Fruit fly (Drosophila melanogaster) whole organism, embryonic: ENCODE results near the gene Fur2.

Source experiments
- ATbp ChIP-seq: fragments of 200-800 bp; sonication (Bioruptor generic); optimal IDR thresholded peaks from 2 replicates; lab custom pipeline; 2017; ENCODE audit warnings: missing biosample characterization, mild to moderate bottlenecking, missing genetic modification characterization, missing genetic modification reagents
- Asciz ChIP-seq: fragments of 200-800 bp; sonication (Bioruptor generic); optimal IDR thresholded peaks from 2 replicates; lab custom pipeline; 2017; ENCODE audit warnings: missing biosample characterization, mild to moderate bottlenecking, missing genetic modification characterization, missing genetic modification reagents
- Atf6 ChIP-seq: fragments of 200-800 bp; sonication (Bioruptor generic); IDR thresholded peaks from 2 replicates; pipeline ENCODE4 v1.3.6; 2022; ENCODE audit warnings: missing biosample characterization, missing genetic modification characterization
- B-H2 ChIP-seq: fragments of 200-800 bp; sonication (Bioruptor generic); optimal IDR thresholded peaks from 2 replicates; lab custom pipeline; 2018; ENCODE audit warnings: missing biosample characterization, mild to moderate bottlenecking, missing genetic modification characterization
- CG11504 ChIP-seq: fragments of 200-800 bp; sonication (Bioruptor generic); optimal IDR thresholded peaks from 3 replicates; lab custom pipeline; 2019; ENCODE audit warnings: missing biosample characterization, mild to moderate bottlenecking, missing genetic modification characterization, moderate library complexity
- CG1233 ChIP-seq: fragments of 200-800 bp; sonication (Bioruptor generic); optimal IDR thresholded peaks from 4 replicates; lab custom pipeline; 2018; ENCODE audit warnings: missing biosample characterization, mild to moderate bottlenecking, missing genetic modification characterization
- CG12391 ChIP-seq: fragments of 200-800 bp; sonication (Bioruptor generic); optimal IDR thresholded peaks from 3 replicates; lab custom pipeline; 2018; ENCODE audit warnings: missing biosample characterization, mild to moderate bottlenecking, missing genetic modification characterization, moderate library complexity
- CG12659 ChIP-seq: fragments of 200-800 bp; sonication (Bioruptor generic); optimal IDR thresholded peaks from 3 replicates; lab custom pipeline; 2017; ENCODE audit warnings: mild to moderate bottlenecking, missing biosample characterization, missing genetic modification reagents, missing genetic modification characterization
- CG13287 ChIP-seq: fragments of 200-800 bp; sonication (Bioruptor generic); IDR thresholded peaks from 2 replicates; pipeline ENCODE4 v1.3.6; 2022; ENCODE audit warnings: missing biosample characterization, missing genetic modification characterization; ENCODE audit not compliant: partially characterized antibody
- CG15514 ChIP-seq: fragments of 200-800 bp; sonication (Bioruptor generic); optimal IDR thresholded peaks from 3 replicates; lab custom pipeline; 2017; ENCODE audit warnings: missing biosample characterization, missing genetic modification characterization, mild to moderate bottlenecking, moderate library complexity, missing genetic modification reagents
- CG1602 ChIP-seq: fragments of 200-800 bp; sonication (Bioruptor generic); optimal IDR thresholded peaks from 3 replicates; lab custom pipeline; 2016; ENCODE audit warnings: missing biosample characterization, missing genetic modification characterization
- CG17802 ChIP-seq: fragments of 200-800 bp; sonication (Bioruptor generic); optimal IDR thresholded peaks from 2 replicates; lab custom pipeline; 2018; ENCODE audit warnings: missing biosample characterization, mild to moderate bottlenecking, missing genetic modification characterization, moderate library complexity
- CG18262 ChIP-seq: fragments of 200-800 bp; optimal IDR thresholded peaks from 3 replicates; lab custom pipeline; 2019; ENCODE audit warnings: missing biosample characterization, mild to moderate bottlenecking, missing genetic modification characterization, moderate library complexity
- CG18476 ChIP-seq: fragments of 200-800 bp; sonication (Bioruptor generic); optimal IDR thresholded peaks from 2 replicates; lab custom pipeline; 2016; ENCODE audit warnings: missing biosample characterization, mild to moderate bottlenecking, missing genetic modification characterization
- CG2712 ChIP-seq: fragments of 200-800 bp; optimal IDR thresholded peaks from 3 replicates; lab custom pipeline; 2019; ENCODE audit warnings: missing biosample characterization, mild to moderate bottlenecking, missing genetic modification characterization, moderate library complexity
- CG2889 ChIP-seq: fragments of 200-800 bp; sonication (Bioruptor generic); IDR thresholded peaks from 3 replicates; pipeline ENCODE4 v1.3.6; 2022; ENCODE audit warnings: missing biosample characterization, missing genetic modification characterization
- CG32772 ChIP-seq: fragments of 200-800 bp; sonication (Bioruptor generic); IDR thresholded peaks from 2 replicates; pipeline ENCODE4 v1.3.6; 2022; ENCODE audit warnings: missing biosample characterization, missing genetic modification characterization
- CG3995 ChIP-seq: fragments of 200-800 bp; sonication (Bioruptor generic); optimal IDR thresholded peaks from 3 replicates; lab custom pipeline; 2016; ENCODE audit warnings: missing biosample characterization, missing genetic modification characterization
- CG4328 ChIP-seq: fragments of 200-800 bp; sonication (Bioruptor generic); optimal IDR thresholded peaks from 3 replicates; lab custom pipeline; 2017; ENCODE audit warnings: missing biosample characterization, missing genetic modification reagents, missing genetic modification characterization
- CG7372 ChIP-seq: fragments of 200-800 bp; sonication (Bioruptor generic); IDR thresholded peaks from 2 replicates; pipeline ENCODE4 v1.3.6; 2022; ENCODE audit warnings: missing biosample characterization, missing genetic modification characterization
- CG7987 ChIP-seq: fragments of 200-800 bp; sonication (Bioruptor generic); optimal IDR thresholded peaks from 2 replicates; lab custom pipeline; 2018; ENCODE audit warnings: missing biosample characterization, mild to moderate bottlenecking, missing genetic modification characterization, moderate library complexity
- CG8478 ChIP-seq: fragments of >200 bp; optimal IDR thresholded peaks from 2 replicates; lab custom pipeline; 2018
- CG9932 ChIP-seq: fragments of 200-800 bp; sonication (Bioruptor generic); IDR thresholded peaks from 2 replicates; pipeline ENCODE4 v1.3.6; 2022; ENCODE audit warnings: missing biosample characterization, missing genetic modification characterization
- CTCF ChIP-seq: fragments of 200-800 bp; sonication (Bioruptor generic); optimal IDR thresholded peaks from 2 replicates; lab custom pipeline; 2017; ENCODE audit warnings: missing biosample characterization, mild to moderate bottlenecking, missing genetic modification characterization, moderate library complexity
- Chrac-16 ChIP-seq: fragments of 200-800 bp; sonication (Bioruptor generic); optimal IDR thresholded peaks from 3 replicates; lab custom pipeline; 2016; ENCODE audit warnings: missing biosample characterization, missing genetic modification characterization
- CkIIα-i1 ChIP-seq: fragments of 200-800 bp; sonication (Bioruptor generic); IDR thresholded peaks from 2 replicates; pipeline ENCODE4 v1.3.6; 2022; ENCODE audit warnings: missing biosample characterization, missing genetic modification characterization
- Dip2 ChIP-seq: fragments of 200-800 bp; sonication (Bioruptor generic); IDR thresholded peaks from 2 replicates; pipeline ENCODE4 v1.3.6; 2022; ENCODE audit warnings: missing biosample characterization, missing genetic modification characterization
- Dp ChIP-seq: fragments of 200-800 bp; sonication (Bioruptor generic); optimal IDR thresholded peaks from 2 replicates; lab custom pipeline; 2018; ENCODE audit warnings: missing biosample characterization, mild to moderate bottlenecking, missing genetic modification characterization, moderate library complexity
- Gsc ChIP-seq: fragments of 200-800 bp; sonication (Bioruptor generic); IDR thresholded peaks from 2 replicates; pipeline ENCODE4 v1.3.6; 2022; ENCODE audit warnings: missing biosample characterization, missing genetic modification characterization
- Hr51 ChIP-seq, 2 experiments: fragments of 200-800 bp; sonication (Bioruptor generic); optimal IDR thresholded peaks; 2 replicates in 1 of 2; 3 replicates in 1 of 2; lab custom pipeline; 2016 to 2018; ENCODE audit warnings: missing biosample characterization in 2 of 2, missing genetic modification characterization in 2 of 2, mild to moderate bottlenecking in 1 of 2, moderate library complexity in 1 of 2
- Hr78 ChIP-seq, 2 experiments: fragments of 200-800 bp in 1 of 2; fragments of >200 bp in 1 of 2; sonication (Bioruptor generic) in 1 of 2; optimal IDR thresholded peaks; 2 replicates each; lab custom pipeline; 2017 to 2019; ENCODE audit warnings: missing biosample characterization in 2 of 2, missing genetic modification characterization in 2 of 2, mild to moderate bottlenecking in 1 of 2, moderate library complexity in 1 of 2
- MESR4 ChIP-seq: fragments of 200-800 bp; sonication (Bioruptor generic); optimal IDR thresholded peaks from 2 replicates; lab custom pipeline; 2018; ENCODE audit warnings: missing biosample characterization, mild to moderate bottlenecking, missing genetic modification characterization, moderate library complexity
- Myb ChIP-seq: fragments of 200-800 bp; sonication (Bioruptor generic); optimal IDR thresholded peaks from 2 replicates; lab custom pipeline; 2016; ENCODE audit warnings: missing biosample characterization, missing genetic modification characterization
- Vsx1 ChIP-seq: fragments of 200-800 bp; sonication (Bioruptor generic); optimal IDR thresholded peaks from 2 replicates; lab custom pipeline; 2017; ENCODE audit warnings: missing biosample characterization, mild to moderate bottlenecking, missing genetic modification characterization, missing genetic modification reagents
- abd-A ChIP-seq: fragments of 200-800 bp; sonication (Bioruptor generic); optimal IDR thresholded peaks from 3 replicates; lab custom pipeline; 2019; ENCODE audit warnings: missing biosample characterization, mild to moderate bottlenecking, missing genetic modification characterization, moderate library complexity
- amos ChIP-seq: fragments of 200-800 bp; sonication (Bioruptor generic); IDR thresholded peaks from 2 replicates; pipeline ENCODE4 v1.3.6; 2022; ENCODE audit warnings: missing biosample characterization, missing genetic modification characterization; ENCODE audit not compliant: partially characterized antibody
- az2 ChIP-seq: fragments of 200-800 bp; sonication (Bioruptor generic); optimal IDR thresholded peaks from 3 replicates; lab custom pipeline; 2016; ENCODE audit warnings: missing biosample characterization, missing genetic modification characterization
- bowl ChIP-seq: fragments of 200-800 bp; sonication (Bioruptor generic); IDR thresholded peaks from 2 replicates; pipeline ENCODE4 v1.3.6; 2022; ENCODE audit warnings: missing biosample characterization, missing genetic modification characterization
- br ChIP-seq: fragments of >200 bp; optimal IDR thresholded peaks from 2 replicates; lab custom pipeline; 2017
- da ChIP-seq: fragments of 200-800 bp; sonication (Bioruptor generic); optimal IDR thresholded peaks from 2 replicates; lab custom pipeline; 2016; ENCODE audit warnings: missing biosample characterization, missing genetic modification characterization
- ewg ChIP-seq: fragments of 200-800 bp; sonication (Bioruptor generic); optimal IDR thresholded peaks from 3 replicates; lab custom pipeline; 2017; ENCODE audit warnings: mild to moderate bottlenecking, missing biosample characterization, missing genetic modification reagents, missing genetic modification characterization
- fd3F ChIP-seq: fragments of 200-800 bp; sonication (Bioruptor generic); optimal IDR thresholded peaks from 2 replicates; lab custom pipeline; 2018; ENCODE audit warnings: missing biosample characterization, mild to moderate bottlenecking, missing genetic modification characterization, moderate library complexity
- fd96Cb ChIP-seq: fragments of 200-800 bp; sonication (Bioruptor generic); optimal IDR thresholded peaks from 2 replicates; lab custom pipeline; 2018; ENCODE audit warnings: missing biosample characterization, mild to moderate bottlenecking, missing genetic modification characterization, moderate library complexity
- hbn ChIP-seq: fragments of 200-800 bp; sonication (Bioruptor generic); IDR thresholded peaks from 2 replicates; pipeline ENCODE4 v1.3.6; 2022; ENCODE audit warnings: missing biosample characterization, missing genetic modification characterization; ENCODE audit not compliant: partially characterized antibody
- hth ChIP-seq: fragments of >200 bp; optimal IDR thresholded peaks from 2 replicates; lab custom pipeline; 2017; ENCODE audit warnings: inconsistent platforms
- kah ChIP-seq: fragments of 200-800 bp; sonication (Bioruptor generic); optimal IDR thresholded peaks from 2 replicates; lab custom pipeline; 2018; ENCODE audit warnings: missing biosample characterization, mild to moderate bottlenecking, missing genetic modification characterization
- kay ChIP-seq: fragments of 200-800 bp; sonication (Bioruptor generic); optimal IDR thresholded peaks from 2 replicates; lab custom pipeline; 2016; ENCODE audit warnings: missing biosample characterization, missing genetic modification characterization
- slp2 ChIP-seq: fragments of 200-800 bp; sonication (Bioruptor generic); optimal IDR thresholded peaks from 2 replicates; lab custom pipeline; 2016; ENCODE audit warnings: missing biosample characterization, missing genetic modification characterization
- sr ChIP-seq: fragments of 200-800 bp; sonication (Bioruptor generic); IDR thresholded peaks from 3 replicates; pipeline ENCODE4 v1.3.6; 2022; ENCODE audit warnings: missing biosample characterization, missing genetic modification characterization
- tio ChIP-seq: fragments of 200-800 bp; sonication (Bioruptor generic); optimal IDR thresholded peaks from 2 replicates; lab custom pipeline; 2017; ENCODE audit warnings: missing biosample characterization, missing genetic modification characterization, inconsistent platforms
- twi ChIP-seq: fragments of 200-800 bp; optimal IDR thresholded peaks from 2 replicates; lab custom pipeline; 2019; ENCODE audit warnings: missing biosample characterization, mild to moderate bottlenecking, missing genetic modification characterization, moderate library complexity
- wek ChIP-seq: fragments of 200-800 bp; sonication (Bioruptor generic); optimal IDR thresholded peaks from 3 replicates; lab custom pipeline; 2018; ENCODE audit warnings: missing biosample characterization, mild to moderate bottlenecking, missing genetic modification characterization, moderate library complexity

Fur2 gene

dm6 chrX:16427786-16428400 is 55.0 kb downstream of the Fur2 start (continued):
- TF ChIP-seq CG18476 (GFP tag; lab: Kevin White, UChicago) = no peak
- TF ChIP-seq CG3995 (GFP tag; lab: Kevin White, UChicago) = no peak
- no peak for TF ChIP-seq CG7987
- TF ChIP-seq ATbp (GFP tag; lab: Kevin White, UChicago) = no peak
- TF ChIP-seq CG18262 (tag; lab: Kevin White, UChicago) = no peak
- TF ChIP-seq CG7372 (GFP tag; lab: Robert Waterston, UW) = no peak
- TF ChIP-seq CG12659 (GFP tag; lab: Kevin White, UChicago) = peak; percentile 1
- TF ChIP-seq slp2 (GFP tag; lab: Kevin White, UChicago) = no peak
- no peak for TF ChIP-seq Gsc (GFP tag; lab: Robert Waterston, UW)
- TF ChIP-seq CG32772 (GFP tag; lab: Robert Waterston, UW) = no peak
- no peak for TF ChIP-seq wek (GFP tag; lab: Kevin White, UChicago)
- no peak for TF ChIP-seq CG13287 (GFP tag; lab: Robert Waterston, UW)
- no peak for TF ChIP-seq Dip2
- TF ChIP-seq Dp (GFP tag; lab: Kevin White, UChicago) = no peak
- no peak for TF ChIP-seq kay (GFP tag; lab: Kevin White, UChicago)
- TF ChIP-seq abd-A = no peak
- TF ChIP-seq MESR4 (GFP tag; lab: Kevin White, UChicago) = no peak
- no peak for TF ChIP-seq Vsx1 (GFP tag; lab: Kevin White, UChicago)
- TF ChIP-seq az2 (GFP tag; lab: Kevin White, UChicago) = no peak
- no peak for TF ChIP-seq bowl (GFP tag; lab: Robert Waterston, UW)
- no peak for TF ChIP-seq Chrac-16
- no peak for TF ChIP-seq ewg
- TF ChIP-seq fd3F = no peak
- TF ChIP-seq hth (lab: Kevin White, UChicago) = no peak
- no peak for TF ChIP-seq CG11504 (tag; lab: Kevin White, UChicago)
- no peak for TF ChIP-seq CG2889 (GFP tag; lab: Robert Waterston, UW)
- TF ChIP-seq CG2712 = peak; percentile 46
- no peak for TF ChIP-seq twi (tag; lab: Kevin White, UChicago)
- TF ChIP-seq CG17802 = no peak
- no peak for TF ChIP-seq CG4328 (GFP tag; lab: Kevin White, UChicago)
- TF ChIP-seq Asciz (GFP tag; lab: Kevin White, UChicago) = no peak
- no peak for TF ChIP-seq CkIIα-i1 (GFP tag; lab: Robert Waterston, UW)
- TF ChIP-seq Atf6 = no peak
- no peak for TF ChIP-seq CG1233 (GFP tag; lab: Kevin White, UChicago)
- TF ChIP-seq hbn = no peak
- no peak for TF ChIP-seq B-H2 (GFP tag; lab: Kevin White, UChicago)
- TF ChIP-seq tio (GFP tag; lab: Kevin White, UChicago) = no peak
- no peak for TF ChIP-seq Hr51 (GFP tag; optimal IDR thresholded peaks at IDR 0.05; lab: Kevin White, UChicago)
- no peak for TF ChIP-seq Hr78 (GFP tag; optimal IDR thresholded peaks at IDR 0.05; lab: Kevin White, UChicago)
- no peak for TF ChIP-seq CG9932 (GFP tag; lab: Robert Waterston, UW)
- no peak for TF ChIP-seq kah (GFP tag; lab: Kevin White, UChicago)
- no peak for TF ChIP-seq Myb (GFP tag; lab: Kevin White, UChicago)
- no peak for TF ChIP-seq amos
- TF ChIP-seq CG8478 (lab: Kevin White, UChicago) = no peak
- TF ChIP-seq fd96Cb (tag; lab: Kevin White, UChicago) = no peak
- no peak for TF ChIP-seq br
- TF ChIP-seq sr (GFP tag; lab: Robert Waterston, UW) = no peak
- no peak for TF ChIP-seq CTCF (GFP tag; lab: Kevin White, UChicago)
- no peak for TF ChIP-seq CG15514 (GFP tag; lab: Kevin White, UChicago)
- no peak for TF ChIP-seq CG1602 (GFP tag; lab: Kevin White, UChicago)
- no peak for TF ChIP-seq da
- peak; percentile 51 for TF ChIP-seq CG12391
